Worm (Caenorhabditis elegans): ENCODE measurements around the gene C10E2.1.

The C10E2.1 gene

DNA sequence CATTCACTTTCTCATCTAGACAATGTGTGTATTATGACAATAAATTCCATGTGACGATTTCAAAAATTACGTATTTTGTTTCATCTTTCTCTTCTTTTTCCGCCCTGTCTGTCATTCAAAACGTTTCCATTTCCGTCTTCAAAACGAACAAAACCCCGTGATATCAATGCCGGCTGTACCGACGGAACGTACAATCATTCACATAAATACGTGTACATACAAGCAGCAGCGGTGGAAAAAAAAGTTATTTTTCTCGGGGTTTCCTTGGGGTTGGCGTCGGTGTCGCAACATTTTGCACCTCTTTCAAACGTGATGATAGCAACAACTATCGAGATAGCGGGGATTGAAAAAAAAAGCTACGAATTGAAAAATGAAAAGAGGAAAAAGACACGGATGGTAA lies 37.7 kb upstream of the C10E2.1 start (continued):
- TF ChIP-seq B0019.2 (GFP tag; conservative IDR thresholded peaks at IDR 0.05) (no peak), ceh-58 (GFP tag; IDR thresholded peaks at IDR 0.05) (no peak), K11D2.4 (GFP tag; IDR thresholded peaks at IDR 0.05) (0 out of 2 replicates have a peak, but pooled peaks have one; percentile 29), dpl-1 (GFP tag; optimal IDR thresholded peaks at IDR 0.05) (no peak), nfya-1 (tag; optimal IDR thresholded peaks at IDR 0.05; ENCODE audit: borderline replicate concordance, insufficient read depth) (no peak), let-526 (GFP tag; IDR thresholded peaks at IDR 0.05) (no peak), F10E7.11 (tag; optimal IDR thresholded peaks at IDR 0.05) (no peak), ztf-25 (GFP tag; IDR thresholded peaks at IDR 0.05) (no peak), K12H6.12 (tag; optimal IDR thresholded peaks at IDR 0.05) (no peak), madf-8 (GFP tag; conservative IDR thresholded peaks at IDR 0.05) (no peak), madf-3 (GFP tag; IDR thresholded peaks at IDR 0.05) (no peak), F39B2.1 (GFP tag; IDR thresholded peaks at IDR 0.05) (no peak), dpff-1 (tag; optimal IDR thresholded peaks at IDR 0.05) (no peak), ceh-40 (GFP tag; IDR thresholded peaks at IDR 0.05) (no peak), mes-4 (tag; optimal IDR thresholded peaks at IDR 0.05) (no peak), ztf-26 (tag; optimal IDR thresholded peaks at IDR 0.05) (peak; percentile 47), ekl-4 (GFP tag; IDR thresholded peaks at IDR 0.05) (no peak), bed-2 (GFP tag; IDR thresholded peaks at IDR 0.05) (no peak), ztf-28 (GFP tag; IDR thresholded peaks at IDR 0.05) (no peak), rcor-1 (GFP tag; IDR thresholded peaks at IDR 0.05) (no peak), lag-1 (GFP tag; IDR thresholded peaks at IDR 0.05) (no peak), nfyb-1 (GFP tag; IDR thresholded peaks at IDR 0.05) (no peak), die-1 (tag; optimal IDR thresholded peaks at IDR 0.05) (no peak), D2030.7 (GFP tag; IDR thresholded peaks at IDR 0.05) (no peak), Y79H2A.3 (GFP tag; conservative IDR thresholded peaks at IDR 0.05) (no peak), Y53G8AR.9 (GFP tag; conservative IDR thresholded peaks at IDR 0.05) (no peak), lin-40 (tag; optimal IDR thresholded peaks at IDR 0.05) (peak; percentile 72), sdz-38 (tag; optimal IDR thresholded peaks at IDR 0.05) (no peak), efl-1 (GFP tag; optimal IDR thresholded peaks at IDR 0.05) (no peak), rpc-1 (optimal IDR thresholded peaks at IDR 0.05) (no peak), rpc-1 (tag; optimal IDR thresholded peaks at IDR 0.05) (no peak), tbx-9 (tag; optimal IDR thresholded peaks at IDR 0.05; ENCODE audit: borderline replicate concordance) (no peak), lsl-1 (GFP tag; optimal IDR thresholded peaks at IDR 0.05) (no peak), F57C9.4 (tag; optimal IDR thresholded peaks at IDR 0.05) (no peak), athp-1 (tag; optimal IDR thresholded peaks at IDR 0.05) (no peak), attf-5 (GFP tag; optimal IDR thresholded peaks at IDR 0.05) (peak; percentile 44), F22D6.2 (tag; optimal IDR thresholded peaks at IDR 0.05) (no peak), ceh-91 (GFP tag; IDR thresholded peaks at IDR 0.05) (no peak), Y56A3A.18 (GFP tag; IDR thresholded peaks at IDR 0.05) (no peak), snpc-4 (GFP tag; optimal IDR thresholded peaks at IDR 0.05) (no peak), snpc-4 (tag; optimal IDR thresholded peaks at IDR 0.05) (peak in 2 of 4 experiments; percentile 44 to 59), lir-1 (GFP tag; conservative IDR thresholded peaks at IDR 0.05) (peak; percentile 69; the same call in 1 of the 2 replicates), mxl-1 (tag; optimal IDR thresholded peaks at IDR 0.05) (no peak), zfh-2 (GFP tag; conservative IDR thresholded peaks at IDR 0.05) (no peak), ztf-22 (GFP tag; optimal IDR thresholded peaks at IDR 0.05) (peak; percentile 61), B0261.1 (tag; optimal IDR thresholded peaks at IDR 0.05) (no peak), hmg-20 (GFP tag; IDR thresholded peaks at IDR 0.05) (no peak), F49E8.2 (tag; optimal IDR thresholded peaks at IDR 0.05; ENCODE audit: insufficient read depth) (no peak), aptf-2 (GFP tag; conservative IDR thresholded peaks at IDR 0.05) (no peak), ztf-18 (tag; optimal IDR thresholded peaks at IDR 0.05) (no peak), tbp1 (GFP tag; optimal IDR thresholded peaks at IDR 0.05) (peak; percentile 51)
